Fruit fly (Drosophila melanogaster) whole organism, embryonic: ENCODE data around the gene CG43938.

Experiments used
- Aef1 ChIP-seq: fragments of 200-800 bp; sonication (Bioruptor generic); IDR thresholded peaks from 3 replicates; pipeline ENCODE4 v1.3.6; 2022; ENCODE audit warnings: missing biosample characterization, missing genetic modification characterization
- B-H2 ChIP-seq: fragments of 200-800 bp; sonication (Bioruptor generic); optimal IDR thresholded peaks from 2 replicates; lab custom pipeline; 2018; ENCODE audit warnings: missing biosample characterization, mild to moderate bottlenecking, missing genetic modification characterization
- Bgb ChIP-seq: fragments of 200-800 bp; sonication (Bioruptor generic); IDR thresholded peaks from 2 replicates; pipeline ENCODE4 v1.3.6; 2022; ENCODE audit warnings: missing biosample characterization, missing genetic modification characterization; ENCODE audit not compliant: partially characterized antibody
- CG10209 ChIP-seq: fragments of 200-800 bp; sonication (Bioruptor generic); optimal IDR thresholded peaks from 3 replicates; lab custom pipeline; 2017; ENCODE audit warnings: missing biosample characterization, mild to moderate bottlenecking, missing genetic modification characterization, missing genetic modification reagents
- CG10565 ChIP-seq: fragments of 200-800 bp; sonication (Bioruptor generic); optimal IDR thresholded peaks from 3 replicates; lab custom pipeline; 2016; ENCODE audit warnings: missing biosample characterization, mild to moderate bottlenecking, missing genetic modification characterization
- CG11247 ChIP-seq: fragments of 200-800 bp; sonication (Bioruptor generic); IDR thresholded peaks from 2 replicates; pipeline ENCODE4 v1.3.6; 2022; ENCODE audit warnings: missing biosample characterization, missing genetic modification characterization
- CG11695 ChIP-seq: fragments of 200-800 bp; sonication (Bioruptor generic); IDR thresholded peaks from 3 replicates; pipeline ENCODE4 v1.3.6; 2022; ENCODE audit warnings: missing biosample characterization, missing genetic modification characterization
- CG15011 ChIP-seq: fragments of 200-800 bp; sonication (Bioruptor generic); optimal IDR thresholded peaks from 3 replicates; lab custom pipeline; 2018; ENCODE audit warnings: missing biosample characterization, mild to moderate bottlenecking, missing genetic modification characterization
- CG18476 ChIP-seq: fragments of 200-800 bp; sonication (Bioruptor generic); optimal IDR thresholded peaks from 2 replicates; lab custom pipeline; 2016; ENCODE audit warnings: missing biosample characterization, mild to moderate bottlenecking, missing genetic modification characterization
- CG18619 ChIP-seq: fragments of 200-800 bp; sonication (Bioruptor generic); optimal IDR thresholded peaks from 3 replicates; lab custom pipeline; 2017; ENCODE audit warnings: missing biosample characterization, mild to moderate bottlenecking, missing genetic modification characterization
- CG30020 ChIP-seq: fragments of 200-800 bp; optimal IDR thresholded peaks from 2 replicates; lab custom pipeline; 2019; ENCODE audit warnings: missing biosample characterization, mild to moderate bottlenecking, missing genetic modification characterization, moderate library complexity
- CG30431 ChIP-seq: fragments of 200-800 bp; sonication (Bioruptor generic); optimal IDR thresholded peaks from 2 replicates; lab custom pipeline; 2017; ENCODE audit warnings: missing biosample characterization, missing genetic modification characterization
- CG31224 ChIP-seq: fragments of 200-800 bp; sonication (Bioruptor generic); IDR thresholded peaks from 2 replicates; pipeline ENCODE4 v1.3.6; 2022; ENCODE audit warnings: missing biosample characterization, missing genetic modification characterization
- CG32767 ChIP-seq: fragments of 200-800 bp; sonication (Bioruptor generic); IDR thresholded peaks from 2 replicates; pipeline ENCODE4 v1.3.6; 2022; ENCODE audit warnings: missing biosample characterization, missing genetic modification characterization
- CG3407 ChIP-seq: fragments of 200-800 bp; sonication (Bioruptor generic); optimal IDR thresholded peaks from 2 replicates; lab custom pipeline; 2018; ENCODE audit warnings: missing biosample characterization, mild to moderate bottlenecking, missing genetic modification characterization
- CG42726 ChIP-seq: fragments of 200-800 bp; sonication (Bioruptor generic); IDR thresholded peaks from 2 replicates; pipeline ENCODE4 v1.3.6; 2022; ENCODE audit warnings: missing biosample characterization, missing genetic modification characterization; ENCODE audit not compliant: partially characterized antibody
- CG43689 ChIP-seq: fragments of 200-800 bp; sonication (Bioruptor generic); IDR thresholded peaks from 2 replicates; pipeline ENCODE4 v1.3.6; 2022; ENCODE audit warnings: missing biosample characterization, missing genetic modification characterization
- CG6654 ChIP-seq: fragments of 200-800 bp; sonication (Bioruptor generic); optimal IDR thresholded peaks from 2 replicates; lab custom pipeline; 2017; ENCODE audit warnings: missing biosample characterization, mild to moderate bottlenecking, missing genetic modification characterization
- CG8089 ChIP-seq: fragments of 200-800 bp; sonication (Bioruptor generic); optimal IDR thresholded peaks from 3 replicates; lab custom pipeline; 2016; ENCODE audit warnings: missing biosample characterization, missing genetic modification characterization
- CG8388 ChIP-seq: fragments of 200-800 bp; sonication (Bioruptor generic); optimal IDR thresholded peaks from 2 replicates; lab custom pipeline; 2019; ENCODE audit warnings: missing biosample characterization, mild to moderate bottlenecking, missing genetic modification characterization, moderate library complexity
- CG8924 ChIP-seq: fragments of 200-800 bp; optimal IDR thresholded peaks from 3 replicates; lab custom pipeline; 2019; ENCODE audit warnings: missing biosample characterization, mild to moderate bottlenecking, missing genetic modification characterization, moderate library complexity
- CG9215 ChIP-seq: fragments of 200-800 bp; sonication (Bioruptor generic); IDR thresholded peaks from 2 replicates; pipeline ENCODE4 v1.3.6; 2022; ENCODE audit warnings: missing biosample characterization, missing genetic modification characterization
- CG9932 ChIP-seq: fragments of 200-800 bp; sonication (Bioruptor generic); IDR thresholded peaks from 2 replicates; pipeline ENCODE4 v1.3.6; 2022; ENCODE audit warnings: missing biosample characterization, missing genetic modification characterization
- Dad ChIP-seq: fragments of 200-800 bp; sonication (Bioruptor generic); optimal IDR thresholded peaks from 3 replicates; lab custom pipeline; 2016; ENCODE audit warnings: missing biosample characterization, missing genetic modification characterization
- Dp ChIP-seq: fragments of 200-800 bp; sonication (Bioruptor generic); optimal IDR thresholded peaks from 2 replicates; lab custom pipeline; 2018; ENCODE audit warnings: missing biosample characterization, mild to moderate bottlenecking, missing genetic modification characterization, moderate library complexity
- E2f2 ChIP-seq: fragments of 200-800 bp; sonication (Bioruptor generic); IDR thresholded peaks from 2 replicates; pipeline ENCODE4 v1.3.6; 2022; ENCODE audit warnings: missing biosample characterization, missing genetic modification characterization
- Gsc ChIP-seq: fragments of 200-800 bp; sonication (Bioruptor generic); IDR thresholded peaks from 2 replicates; pipeline ENCODE4 v1.3.6; 2022; ENCODE audit warnings: missing biosample characterization, missing genetic modification characterization
- HLH3B ChIP-seq: fragments of 200-800 bp; sonication (Bioruptor generic); IDR thresholded peaks from 2 replicates; pipeline ENCODE4 v1.3.6; 2022; ENCODE audit warnings: missing biosample characterization, missing genetic modification characterization
- Hr51 ChIP-seq, 2 experiments: fragments of 200-800 bp; sonication (Bioruptor generic); optimal IDR thresholded peaks; 2 replicates in 1 of 2; 3 replicates in 1 of 2; lab custom pipeline; 2016 to 2018; ENCODE audit warnings: missing biosample characterization in 2 of 2, missing genetic modification characterization in 2 of 2, mild to moderate bottlenecking in 1 of 2, moderate library complexity in 1 of 2
- Kr ChIP-seq: fragments of 200-800 bp; sonication (Bioruptor generic); optimal IDR thresholded peaks from 2 replicates; lab custom pipeline; 2017; ENCODE audit warnings: missing biosample characterization, mild to moderate bottlenecking, missing genetic modification characterization
- Lpt ChIP-seq: fragments of >200 bp; optimal IDR thresholded peaks from 2 replicates; lab custom pipeline; 2018; ENCODE audit warnings: missing biosample characterization, missing genetic modification characterization
- Med ChIP-seq: fragments of 200-800 bp; sonication (Bioruptor generic); peaks from one replicate; lab custom pipeline; 2016; ENCODE audit warnings: missing biosample characterization, missing genetic modification characterization, mild to moderate bottlenecking, inconsistent platforms, moderate library complexity
- Mrtf ChIP-seq: fragments of 200-800 bp; sonication (Bioruptor generic); IDR thresholded peaks from 3 replicates; pipeline ENCODE4 v1.3.6; 2022; ENCODE audit warnings: missing biosample characterization, missing genetic modification characterization
- Pdp1 ChIP-seq, 2 experiments: fragments of 200-800 bp; sonication (Bioruptor generic); optimal IDR thresholded peaks; 3 replicates each; lab custom pipeline; 2016; ENCODE audit warnings: missing biosample characterization in 2 of 2, missing genetic modification characterization in 2 of 2, mild to moderate bottlenecking in 1 of 2, moderate library complexity in 1 of 2
- Spps ChIP-seq: fragments of 200-800 bp; sonication (Bioruptor generic); optimal IDR thresholded peaks from 2 replicates; lab custom pipeline; 2018; ENCODE audit warnings: missing biosample characterization, mild to moderate bottlenecking, missing genetic modification characterization
- Sry-β ChIP-seq: fragments of 200-800 bp; sonication (Bioruptor generic); optimal IDR thresholded peaks from 2 replicates; lab custom pipeline; 2018; ENCODE audit warnings: missing biosample characterization, mild to moderate bottlenecking, missing genetic modification characterization, moderate library complexity
- Sry-δ ChIP-seq: fragments of 200-800 bp; sonication (Bioruptor generic); optimal IDR thresholded peaks from 2 replicates; lab custom pipeline; 2016; ENCODE audit warnings: missing biosample characterization, missing genetic modification characterization
- Vsx1 ChIP-seq: fragments of 200-800 bp; sonication (Bioruptor generic); optimal IDR thresholded peaks from 2 replicates; lab custom pipeline; 2017; ENCODE audit warnings: missing biosample characterization, mild to moderate bottlenecking, missing genetic modification characterization, missing genetic modification reagents
- ac ChIP-seq: fragments of 200-800 bp; sonication (Bioruptor generic); optimal IDR thresholded peaks from 3 replicates; lab custom pipeline; 2017; ENCODE audit warnings: missing biosample characterization, mild to moderate bottlenecking, missing genetic modification characterization
- al ChIP-seq: fragments of 200-800 bp; sonication (Bioruptor generic); IDR thresholded peaks from 2 replicates; pipeline ENCODE4 v1.3.6; 2022; ENCODE audit warnings: missing biosample characterization, missing genetic modification characterization
- chn ChIP-seq: fragments of 200-800 bp; sonication (Bioruptor generic); optimal IDR thresholded peaks from 2 replicates; lab custom pipeline; 2016; ENCODE audit warnings: missing biosample characterization, missing genetic modification characterization
- dmrt11E ChIP-seq: fragments of 200-800 bp; sonication (Bioruptor generic); optimal IDR thresholded peaks from 3 replicates; lab custom pipeline; 2018; ENCODE audit warnings: missing biosample characterization, mild to moderate bottlenecking, missing genetic modification characterization, moderate library complexity
- gcm2 ChIP-seq: fragments of 200-800 bp; sonication (Bioruptor generic); optimal IDR thresholded peaks from 2 replicates; lab custom pipeline; 2016; ENCODE audit warnings: missing biosample characterization, missing genetic modification characterization
- gt ChIP-seq: fragments of 200-800 bp; sonication (Bioruptor generic); IDR thresholded peaks from 2 replicates; pipeline ENCODE4 v1.3.6; 2022; ENCODE audit warnings: missing biosample characterization, missing genetic modification characterization
- jigr1 ChIP-seq: fragments of 200-800 bp; sonication (Bioruptor generic); IDR thresholded peaks from 3 replicates; pipeline ENCODE4 v1.3.6; 2022; ENCODE audit warnings: missing biosample characterization, missing genetic modification characterization
- pho ChIP-seq: fragments of 200-800 bp; sonication (Bioruptor generic); optimal IDR thresholded peaks from 2 replicates; lab custom pipeline; 2016; ENCODE audit warnings: missing biosample characterization, missing genetic modification characterization
- prd ChIP-seq, 3 experiments: fragments of >200 bp in 2 of 3; fragments of 200-800 bp in 1 of 3; sonication (Bioruptor generic) in 1 of 3; optimal IDR thresholded peaks in 2 of 3; IDR thresholded peaks in 1 of 3; 2 replicates in 2 of 3; 3 replicates in 1 of 3; pipeline versions ENCODE4 v1.3.6 to Lab custom; 2017 to 2022; ENCODE audit warnings: missing biosample characterization in 1 of 3, missing genetic modification characterization in 1 of 3
- psq ChIP-seq: fragments of 200-800 bp; sonication (Bioruptor generic); optimal IDR thresholded peaks from 2 replicates; lab custom pipeline; 2017; ENCODE audit warnings: missing biosample characterization, missing genetic modification characterization
- sr ChIP-seq: fragments of 200-800 bp; sonication (Bioruptor generic); IDR thresholded peaks from 3 replicates; pipeline ENCODE4 v1.3.6; 2022; ENCODE audit warnings: missing biosample characterization, missing genetic modification characterization
- ssp ChIP-seq: fragments of 200-800 bp; sonication (Bioruptor generic); IDR thresholded peaks from 2 replicates; pipeline ENCODE4 v1.3.6; 2022; ENCODE audit warnings: missing biosample characterization, missing genetic modification characterization
- usp ChIP-seq: fragments of >200 bp; optimal IDR thresholded peaks from 2 replicates; lab custom pipeline; 2017; ENCODE audit warnings: missing biosample characterization, missing genetic modification characterization
- wdn ChIP-seq: fragments of 200-800 bp; sonication (Bioruptor generic); IDR thresholded peaks from 2 replicates; pipeline ENCODE4 v1.3.6; 2022; ENCODE audit warnings: missing biosample characterization, missing genetic modification characterization

The CG43938 gene

dm6 chr3L:21131427-21131826 lies 10.0 kb downstream of the CG43938 start, which contains the start of gene ICA69 (continued):
- no peak for TF ChIP-seq sr (GFP tag; lab: Robert Waterston, UW)
- no peak; the same call in 1 of the 2 replicates for TF ChIP-seq Bgb (GFP tag; lab: Robert Waterston, UW)
- TF ChIP-seq CG31224: no peak
- TF ChIP-seq ac (GFP tag; lab: Kevin White, UChicago): no peak
- TF ChIP-seq CG9215 (GFP tag; lab: Robert Waterston, UW): no peak
- TF ChIP-seq HLH3B: no peak
- 0 out of 2 replicates have a peak, but pooled peaks have one; percentile 8 for TF ChIP-seq CG9932 (GFP tag; lab: Robert Waterston, UW)
- no peak for TF ChIP-seq CG11695 (GFP tag; lab: Robert Waterston, UW)
- TF ChIP-seq CG11247 (GFP tag; lab: Robert Waterston, UW): no peak
- peak; percentile 48 for TF ChIP-seq E2f2
- TF ChIP-seq CG10565 (GFP tag; lab: Kevin White, UChicago): no peak
- TF ChIP-seq Mrtf: no peak
- TF ChIP-seq Dp: peak; percentile 40
- no peak for TF ChIP-seq prd (optimal IDR thresholded peaks at IDR 0.05; lab: Kevin White, UChicago)
- no peak for TF ChIP-seq prd (GFP tag; IDR thresholded peaks at IDR 0.05; lab: Robert Waterston, UW)
- TF ChIP-seq CG32767: no peak
- TF ChIP-seq CG8388 (GFP tag; lab: Kevin White, UChicago): no peak
- no peak for TF ChIP-seq Vsx1
- TF ChIP-seq CG8924 (tag; lab: Kevin White, UChicago): no peak
- no peak for TF ChIP-seq CG30431
- TF ChIP-seq CG10209 (GFP tag; lab: Kevin White, UChicago): no peak
- no peak for TF ChIP-seq Gsc (GFP tag; lab: Robert Waterston, UW)
- TF ChIP-seq ssp (GFP tag; lab: Robert Waterston, UW): no peak
- TF ChIP-seq Pdp1 (GFP tag; optimal IDR thresholded peaks at IDR 0.05; lab: Kevin White, UChicago): no peak
- no peak for TF ChIP-seq psq
- TF ChIP-seq CG6654 (GFP tag; lab: Kevin White, UChicago): no peak
- TF ChIP-seq Aef1: no peak
- TF ChIP-seq Kr (GFP tag; lab: Kevin White, UChicago): no peak
- TF ChIP-seq Sry-δ (GFP tag; lab: Kevin White, UChicago): peak; percentile 19
- TF ChIP-seq Sry-β (GFP tag; lab: Kevin White, UChicago): no peak
- no peak for TF ChIP-seq al
- TF ChIP-seq CG3407 (GFP tag; lab: Kevin White, UChicago): no peak
- no peak for TF ChIP-seq Spps (tag; lab: Kevin White, UChicago)
- TF ChIP-seq gcm2 (GFP tag; lab: Kevin White, UChicago): no peak
- no peak for TF ChIP-seq CG8089 (GFP tag; lab: Kevin White, UChicago)
- no peak for TF ChIP-seq wdn
- TF ChIP-seq CG30020 (tag; lab: Kevin White, UChicago): no peak
- no peak for TF ChIP-seq B-H2 (GFP tag; lab: Kevin White, UChicago)
- TF ChIP-seq CG18476 (GFP tag; lab: Kevin White, UChicago): no peak
- no peak for TF ChIP-seq Lpt (GFP tag; lab: Kevin White, UChicago)
- no peak for TF ChIP-seq pho (GFP tag; lab: Kevin White, UChicago)
- TF ChIP-seq gt (GFP tag; lab: Robert Waterston, UW): no peak
- TF ChIP-seq chn (GFP tag; lab: Kevin White, UChicago): peak; percentile 87
- TF ChIP-seq CG15011 (GFP tag; lab: Kevin White, UChicago): no peak
- no peak for TF ChIP-seq usp (GFP tag; lab: Kevin White, UChicago)
- TF ChIP-seq Med (GFP tag; lab: Kevin White, UChicago): peak; percentile 56
- TF ChIP-seq Hr51 (GFP tag; optimal IDR thresholded peaks at IDR 0.05; lab: Kevin White, UChicago): no peak
- no peak for TF ChIP-seq Dad (GFP tag; lab: Kevin White, UChicago)
- no peak for TF ChIP-seq CG43689 (GFP tag; lab: Robert Waterston, UW)
- TF ChIP-seq CG42726 (GFP tag; lab: Robert Waterston, UW): no peak
- no peak for TF ChIP-seq CG18619 (GFP tag; lab: Kevin White, UChicago)
- TF ChIP-seq dmrt11E (tag; lab: Kevin White, UChicago): no peak
- TF ChIP-seq jigr1 (GFP tag; lab: Robert Waterston, UW): no peak
